Fruit fly (Drosophila melanogaster): ENCODE data around the gene pes.

Gene pes

DNA sequence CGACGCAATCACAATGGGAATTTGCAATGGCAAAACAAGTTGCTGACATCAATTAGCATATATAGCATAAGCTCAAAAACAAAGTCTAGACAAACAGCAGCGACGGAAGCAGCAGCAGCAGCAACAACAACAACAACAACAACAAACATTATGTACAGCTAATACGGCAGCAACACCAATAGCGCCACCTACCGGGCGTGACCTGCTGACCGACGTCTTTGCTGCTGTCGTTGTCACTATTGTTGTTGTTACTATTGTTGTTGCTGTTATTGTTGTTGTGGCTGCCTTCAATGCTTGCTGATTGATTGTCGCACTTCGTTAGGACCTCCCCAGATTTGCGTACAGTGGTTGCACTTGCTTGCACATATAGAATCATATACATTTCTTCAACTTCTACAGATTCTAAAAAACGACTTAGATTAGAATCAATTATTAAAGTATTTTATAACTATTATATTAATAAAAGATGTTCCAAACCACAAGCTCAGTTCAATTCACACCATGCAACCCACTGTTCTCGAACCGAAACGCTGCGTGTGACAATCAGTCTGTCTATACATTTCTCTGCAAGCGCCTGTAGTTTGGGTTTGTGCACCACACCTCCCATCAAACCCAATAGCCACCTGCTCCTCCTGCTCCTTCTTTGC lies 40.5 kb downstream of the pes start:
- TF ChIP-seq lola (GFP tag; optimal IDR thresholded peaks at IDR 0.05): no peak
- TF ChIP-seq dl (GFP tag; optimal IDR thresholded peaks at IDR 0.05; ENCODE audit: insufficient read depth in 1 of 2, partially characterized antibody in 2 of 2): no peak
- no peak for TF ChIP-seq Dif (GFP tag; optimal IDR thresholded peaks at IDR 0.05; ENCODE audit: partially characterized antibody)
- no peak for TF ChIP-seq Hr78 (GFP tag; optimal IDR thresholded peaks at IDR 0.05)
- TF ChIP-seq foxo (GFP tag; optimal IDR thresholded peaks at IDR 0.05): peak in 1 of 2 experiments; percentile 21
- no peak for TF ChIP-seq Myc (optimal IDR thresholded peaks at IDR 0.05)
- peak; percentile 18 for TF ChIP-seq rgr (GFP tag; optimal IDR thresholded peaks at IDR 0.05)
- TF ChIP-seq h (GFP tag; optimal IDR thresholded peaks at IDR 0.05): peak; percentile 9

DNA sequence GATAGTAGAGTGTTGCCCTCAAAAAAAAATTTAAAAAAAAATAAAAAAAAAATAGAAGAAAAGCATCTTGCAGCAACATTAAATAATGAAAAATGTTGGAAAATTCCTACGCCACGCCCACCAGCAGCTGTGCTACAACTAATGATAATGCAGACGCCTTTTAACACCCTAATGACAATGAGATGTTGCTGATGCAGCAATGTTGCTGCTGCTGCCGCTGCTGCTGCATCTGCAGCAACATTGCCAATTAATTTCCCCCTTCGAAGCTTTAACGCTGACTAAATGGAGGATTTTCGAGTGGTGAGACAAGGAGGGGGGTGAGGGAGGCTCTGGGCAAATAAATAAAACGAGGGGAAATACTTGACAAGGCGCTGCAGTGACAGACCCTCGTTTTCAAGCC lies 41.6 kb downstream of the pes start:
- no peak for TF ChIP-seq woc (GFP tag; optimal IDR thresholded peaks at IDR 0.05)
- no peak for TF ChIP-seq Rel (GFP tag; optimal IDR thresholded peaks at IDR 0.05)
- peak; percentile 7 for TF ChIP-seq Rel (tag; optimal IDR thresholded peaks at IDR 0.05)

DNA sequence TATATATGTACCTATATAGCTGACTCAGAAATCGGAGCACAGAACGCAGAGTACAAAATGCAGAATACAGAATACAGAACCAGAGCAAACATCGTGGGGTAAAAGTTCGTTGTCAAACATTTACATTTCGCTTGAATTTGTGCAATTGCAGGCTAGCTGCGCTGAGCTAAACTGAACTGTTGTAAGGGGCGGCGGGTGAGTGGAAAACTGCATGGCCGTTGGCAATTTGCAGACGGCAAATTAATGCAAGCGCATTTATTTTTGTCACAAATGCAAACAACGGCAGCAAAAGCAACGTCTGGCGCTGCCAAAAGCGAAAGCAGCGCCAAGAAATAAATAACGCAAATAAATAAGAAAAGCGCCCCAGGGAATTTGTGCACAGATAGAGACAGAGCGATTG lies 42.0 kb downstream of the pes start:
- TF ChIP-seq N (GFP tag; optimal IDR thresholded peaks at IDR 0.05) (no peak), usp (GFP tag; optimal IDR thresholded peaks at IDR 0.05) (no peak), Rel (GFP tag; optimal IDR thresholded peaks at IDR 0.05) (no peak), Rel (tag; optimal IDR thresholded peaks at IDR 0.05) (no peak), psq (GFP tag; optimal IDR thresholded peaks at IDR 0.05) (no peak), Hr78 (GFP tag; optimal IDR thresholded peaks at IDR 0.05) (no peak), Abd-B (GFP tag; optimal IDR thresholded peaks at IDR 0.05) (no peak), lola (GFP tag; optimal IDR thresholded peaks at IDR 0.05) (no peak), Dif (GFP tag; optimal IDR thresholded peaks at IDR 0.05; ENCODE audit: partially characterized antibody) (no peak), Sp1 (GFP tag; optimal IDR thresholded peaks at IDR 0.05) (no peak), pan (optimal IDR thresholded peaks at IDR 0.05) (no peak), GATAd (GFP tag; optimal IDR thresholded peaks at IDR 0.05) (no peak), jim (GFP tag; optimal IDR thresholded peaks at IDR 0.05) (no peak), HLH106 (tag; optimal IDR thresholded peaks at IDR 0.05) (no peak)

DNA sequence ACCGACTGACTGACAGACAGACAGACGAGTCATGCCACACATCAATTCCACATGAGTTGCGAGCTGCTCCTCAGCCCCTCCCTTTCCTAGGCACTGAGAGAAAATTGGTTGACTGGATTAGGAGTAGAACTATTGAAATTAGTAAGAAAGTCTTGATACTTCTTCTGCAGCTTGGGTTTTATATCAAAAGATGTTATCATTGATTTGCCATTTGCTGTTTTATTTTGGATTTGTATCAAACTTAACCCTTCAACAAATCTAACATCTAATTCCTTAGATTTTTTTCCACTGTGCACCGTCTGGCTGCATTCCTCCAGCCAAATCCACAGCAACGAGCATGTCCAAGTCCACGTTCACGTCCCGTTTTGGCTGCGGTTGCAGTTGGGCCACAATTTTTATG lies 44.2 kb downstream of the pes start:
- no peak for TF ChIP-seq rgr (GFP tag; optimal IDR thresholded peaks at IDR 0.05)
- no peak for TF ChIP-seq GATAd (GFP tag; optimal IDR thresholded peaks at IDR 0.05)
- TF ChIP-seq CrebA (GFP tag; optimal IDR thresholded peaks at IDR 0.05; ENCODE audit: borderline replicate concordance): no peak

DNA sequence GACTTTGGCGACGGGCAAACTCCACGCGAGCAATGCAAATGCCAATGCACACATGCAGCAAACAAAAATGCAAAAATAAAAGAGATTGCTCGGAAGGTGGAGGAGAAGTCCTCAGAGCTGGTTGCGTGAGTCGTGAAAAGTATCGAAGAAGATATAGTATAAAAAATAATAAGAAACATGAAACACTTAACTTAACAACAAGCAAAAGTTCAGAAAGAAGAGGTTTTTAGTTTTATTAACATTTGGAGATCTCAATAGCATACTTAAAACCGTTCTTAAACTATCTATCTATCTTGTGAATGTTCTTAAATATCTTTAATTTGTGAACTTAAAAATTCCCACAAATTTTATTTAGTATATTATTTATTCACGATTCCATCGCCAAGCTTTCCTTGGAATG lies 45.0 kb downstream of the pes start:
- TF ChIP-seq sv (GFP tag; optimal IDR thresholded peaks at IDR 0.05) (no peak), tai (GFP tag; optimal IDR thresholded peaks at IDR 0.05) (no peak), Hr78 (GFP tag; optimal IDR thresholded peaks at IDR 0.05) (no peak), Dif (GFP tag; optimal IDR thresholded peaks at IDR 0.05; ENCODE audit: partially characterized antibody) (no peak), Mio (GFP tag; optimal IDR thresholded peaks at IDR 0.05) (no peak), foxo (GFP tag; optimal IDR thresholded peaks at IDR 0.05) (no peak), fru (GFP tag; optimal IDR thresholded peaks at IDR 0.05) (no peak), Rel (GFP tag; optimal IDR thresholded peaks at IDR 0.05) (no peak), Rel (tag; optimal IDR thresholded peaks at IDR 0.05) (no peak), lola (GFP tag; optimal IDR thresholded peaks at IDR 0.05) (no peak)

DNA sequence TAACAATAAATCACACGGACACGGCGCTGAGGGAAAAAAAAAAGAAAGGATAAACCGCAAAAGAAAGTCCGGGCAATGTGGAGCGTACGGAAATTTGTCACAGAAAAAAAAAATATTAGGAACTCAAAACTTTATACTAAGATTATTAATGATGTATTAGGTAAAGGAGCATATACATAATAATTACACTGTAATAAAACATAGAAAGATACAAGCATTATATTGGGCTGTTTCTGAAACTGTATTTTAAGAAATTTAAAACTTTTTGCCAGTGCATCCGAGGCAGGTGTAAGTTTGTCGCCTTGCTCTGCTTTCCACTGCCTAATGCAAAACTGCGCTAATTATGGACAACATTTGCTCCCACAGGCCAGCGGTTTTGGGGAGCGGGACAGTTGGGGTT lies 48.9 kb downstream of the pes start:
- TF ChIP-seq br (GFP tag; optimal IDR thresholded peaks at IDR 0.05): no peak
- no peak for TF ChIP-seq ey (GFP tag; optimal IDR thresholded peaks at IDR 0.05)
- TF ChIP-seq lola (GFP tag; optimal IDR thresholded peaks at IDR 0.05): no peak
- TF ChIP-seq OdsH (GFP tag; optimal IDR thresholded peaks at IDR 0.05): no peak
- TF ChIP-seq sage (GFP tag; optimal IDR thresholded peaks at IDR 0.05): no peak
- no peak for TF ChIP-seq dl (GFP tag; optimal IDR thresholded peaks at IDR 0.05; ENCODE audit: insufficient read depth in 1 of 2, partially characterized antibody in 2 of 2)
- no peak for TF ChIP-seq N (GFP tag; optimal IDR thresholded peaks at IDR 0.05)
- no peak for TF ChIP-seq CG9705 (GFP tag; optimal IDR thresholded peaks at IDR 0.05)
- no peak for TF ChIP-seq fru (GFP tag; optimal IDR thresholded peaks at IDR 0.05)
- no peak for TF ChIP-seq Abd-B (GFP tag; optimal IDR thresholded peaks at IDR 0.05)
- no peak for TF ChIP-seq CrebA (GFP tag; optimal IDR thresholded peaks at IDR 0.05; ENCODE audit: borderline replicate concordance)
- TF ChIP-seq foxo (GFP tag; optimal IDR thresholded peaks at IDR 0.05): no peak
- no peak for TF ChIP-seq sv (GFP tag; optimal IDR thresholded peaks at IDR 0.05)
- TF ChIP-seq woc (GFP tag; optimal IDR thresholded peaks at IDR 0.05): no peak
- no peak for TF ChIP-seq Hr78 (GFP tag; optimal IDR thresholded peaks at IDR 0.05)
- no peak for TF ChIP-seq h (GFP tag; optimal IDR thresholded peaks at IDR 0.05)
- no peak for TF ChIP-seq tai (GFP tag; optimal IDR thresholded peaks at IDR 0.05)
- no peak for TF ChIP-seq Hnf4 (GFP tag; optimal IDR thresholded peaks at IDR 0.05)
- no peak for TF ChIP-seq dmrt93B (GFP tag; optimal IDR thresholded peaks at IDR 0.05)
- no peak for TF ChIP-seq Myc (optimal IDR thresholded peaks at IDR 0.05)

Measured in whole organism, wandering third instar larva.